Worm (Caenorhabditis elegans): Measurements from ENCODE around the gene Y44F5A.1.

Gene Y44F5A.1

ce11 chrIII:4257896-4258295, 10.4 kb upstream of the Y44F5A.1 start:
- TF ChIP-seq nhr-232 (tag; optimal IDR thresholded peaks at IDR 0.05) (no peak), ets-4 (tag; optimal IDR thresholded peaks at IDR 0.05) (no peak)

DNA sequence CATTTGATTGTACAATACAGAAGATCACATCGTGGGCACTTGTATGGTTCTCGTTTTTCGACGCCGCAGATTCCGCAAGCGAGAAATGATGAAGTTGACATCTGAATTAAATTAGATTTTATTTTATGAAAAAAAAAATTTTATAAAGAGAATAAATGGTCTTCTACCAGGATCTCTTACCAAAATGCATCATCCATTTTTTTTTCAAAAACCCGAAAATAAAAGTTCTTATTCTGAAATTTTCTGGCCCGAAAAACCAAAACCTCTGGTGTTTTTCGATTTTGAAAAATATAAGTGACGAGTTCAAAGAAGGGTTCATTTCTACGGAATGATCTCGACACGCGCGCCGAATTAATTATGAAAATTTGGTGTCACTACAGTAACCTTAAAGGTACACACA, 3.2 kb downstream of the Y44F5A.1 start, which contains the start of gene zhit-2:
TSS of gene zhit-2 (minus strand) at position 101 of the 400 bp plus-strand sequence.
- TF ChIP-seq unc-86 (tag; optimal IDR thresholded peaks at IDR 0.05) = no peak
- TF ChIP-seq ceh-22 (tag; optimal IDR thresholded peaks at IDR 0.05) = no peak
- no peak for TF ChIP-seq unc-3 (GFP tag; conservative IDR thresholded peaks at IDR 0.05)
- no peak for TF ChIP-seq unc-3 (tag; optimal IDR thresholded peaks at IDR 0.05)
- no peak for TF ChIP-seq lim-6 (tag; optimal IDR thresholded peaks at IDR 0.05)

DNA sequence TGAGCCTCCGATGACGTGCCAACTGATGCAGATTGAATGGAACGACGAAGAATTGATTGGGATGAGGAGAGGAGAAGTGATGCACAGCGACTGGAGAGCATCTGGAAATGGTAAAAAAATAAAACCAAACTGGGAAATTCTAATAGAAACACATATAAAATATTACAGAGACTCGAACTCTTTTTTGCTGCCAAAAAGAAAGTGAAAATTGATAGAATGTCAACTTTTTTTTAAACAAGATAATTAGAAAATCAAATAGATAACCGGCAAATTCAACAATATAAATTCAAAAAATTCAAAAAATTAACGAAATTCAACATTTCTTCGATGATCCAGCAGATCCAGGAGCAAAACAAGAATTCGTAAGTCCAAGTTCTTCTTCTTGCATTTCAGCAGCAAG, 4.0 kb downstream of the Y44F5A.1 start, which contains the start of gene mrpl-21:
TSS of gene mrpl-21 (minus strand) at position 101 of the 400 bp plus-strand sequence.
- TF ChIP-seq ceh-45 (GFP tag; IDR thresholded peaks at IDR 0.05) = no peak
- TF ChIP-seq hlh-15 (tag; optimal IDR thresholded peaks at IDR 0.05) = no peak
- TF ChIP-seq hlh-6 (tag; optimal IDR thresholded peaks at IDR 0.05) = no peak
- TF ChIP-seq ceh-9 (tag; optimal IDR thresholded peaks at IDR 0.05) = no peak
- TF ChIP-seq T23F11.4 (GFP tag; optimal IDR thresholded peaks at IDR 0.05) = no peak
- no peak for TF ChIP-seq fkh-6 (tag; optimal IDR thresholded peaks at IDR 0.05)
- no peak for TF ChIP-seq hlh-30 (tag; optimal IDR thresholded peaks at IDR 0.05; ENCODE audit: insufficient read depth)
- no peak for TF ChIP-seq gmeb-2 (tag; optimal IDR thresholded peaks at IDR 0.05)
- TF ChIP-seq pag-3 (tag; optimal IDR thresholded peaks at IDR 0.05; ENCODE audit: borderline replicate concordance) = no peak
- no peak for TF ChIP-seq che-1 (tag; optimal IDR thresholded peaks at IDR 0.05)
- no peak for TF ChIP-seq ttx-3 (tag; optimal IDR thresholded peaks at IDR 0.05)
- no peak for TF ChIP-seq unc-86 (tag; optimal IDR thresholded peaks at IDR 0.05)
- TF ChIP-seq unc-55 (GFP tag; optimal IDR thresholded peaks at IDR 0.05) = no peak

- TF ChIP-seq ceh-9 (tag; optimal IDR thresholded peaks at IDR 0.05) = no peak
- TF ChIP-seq C08G9.2 (tag; optimal IDR thresholded peaks at IDR 0.05) = no peak
- no peak for TF ChIP-seq ceh-18 (tag; optimal IDR thresholded peaks at IDR 0.05)
- no peak for TF ChIP-seq ztf-16 (tag; optimal IDR thresholded peaks at IDR 0.05)
- no peak for TF ChIP-seq pha-2 (tag; optimal IDR thresholded peaks at IDR 0.05)
- TF ChIP-seq elt-2 (tag; optimal IDR thresholded peaks at IDR 0.05) = no peak
- no peak for TF ChIP-seq F13H6.1 (tag; optimal IDR thresholded peaks at IDR 0.05)
- TF ChIP-seq ceh-48 (tag; optimal IDR thresholded peaks at IDR 0.05) = no peak
Observed at ce11 chrIII:4242225-4242862, 5.1 kb downstream of the Y44F5A.1 start, which contains the start of gene F43C1.7. Gene F43C1.7, minus strand, starts transcription at chrIII:4242575.

ce11 chrIII:4241181-4241580, 6.3 kb downstream of the Y44F5A.1 start:
- TF ChIP-seq K02D7.2 (tag; optimal IDR thresholded peaks at IDR 0.05) = no peak

DNA sequence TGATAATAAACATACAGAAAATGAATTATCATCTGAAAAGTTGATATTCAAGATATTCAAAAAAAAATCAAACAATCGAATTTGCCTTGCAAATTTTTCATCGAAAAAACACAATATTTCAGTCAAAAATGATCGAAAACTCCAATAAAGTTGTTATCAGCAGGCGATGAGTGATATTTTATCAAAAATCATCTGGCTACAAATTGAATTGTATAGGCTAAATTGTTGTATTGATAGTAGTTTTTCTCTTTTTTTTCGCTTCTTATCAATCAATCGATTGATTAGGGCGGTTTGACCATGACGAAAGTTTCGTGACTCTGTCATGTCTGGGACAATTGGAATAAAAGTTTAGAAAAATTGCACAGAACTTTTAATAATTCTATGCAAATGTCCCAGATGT, 7.3 kb downstream of the Y44F5A.1 start:
- TF ChIP-seq gmeb-2 (tag; optimal IDR thresholded peaks at IDR 0.05) (no peak), elt-2 (tag; optimal IDR thresholded peaks at IDR 0.05) (peak; percentile 77)

DNA sequence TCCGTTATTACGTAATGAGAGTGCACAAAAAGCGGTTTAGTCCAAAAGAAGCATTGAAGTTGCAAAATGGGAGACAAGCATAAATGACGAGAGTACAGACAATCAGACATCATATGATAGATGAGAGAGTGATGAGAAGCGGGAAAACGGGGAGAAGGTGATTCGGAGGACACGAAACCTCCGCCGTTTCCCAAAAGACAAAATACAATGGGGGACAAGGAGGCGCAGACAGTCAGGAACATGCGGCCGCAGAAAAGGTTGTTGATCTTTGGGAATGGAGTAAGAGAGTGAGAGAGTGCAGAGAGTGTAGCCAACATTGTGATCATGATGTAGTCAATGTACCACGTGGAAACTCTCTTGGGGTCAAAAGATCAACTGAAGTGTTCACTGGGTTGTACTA, 9.8 kb downstream of the Y44F5A.1 start:
- TF ChIP-seq tbx-2 (tag; optimal IDR thresholded peaks at IDR 0.05) (peak; percentile 84), eyg-1 (tag; optimal IDR thresholded peaks at IDR 0.05) (peak; percentile 11), ceh-14 (tag; optimal IDR thresholded peaks at IDR 0.05) (peak; percentile 65), syd-9 (tag; optimal IDR thresholded peaks at IDR 0.05) (peak; percentile 38), npax-4 (tag; optimal IDR thresholded peaks at IDR 0.05) (no peak), ceh-19 (GFP tag; optimal IDR thresholded peaks at IDR 0.05) (peak; percentile 28), nhr-11 (tag; optimal IDR thresholded peaks at IDR 0.05) (peak; percentile 91), sdc-2 (tag; optimal IDR thresholded peaks at IDR 0.05) (peak; percentile 34), ceh-34 (tag; optimal IDR thresholded peaks at IDR 0.05) (peak; percentile 70), unc-55 (GFP tag; optimal IDR thresholded peaks at IDR 0.05) (peak; percentile 85), C08G9.2 (tag; optimal IDR thresholded peaks at IDR 0.05) (peak; percentile 59), pha-4 (tag; optimal IDR thresholded peaks at IDR 0.05) (no peak), ets-4 (tag; optimal IDR thresholded peaks at IDR 0.05) (peak; percentile 28), sox-2 (GFP tag; IDR thresholded peaks at IDR 0.05) (no peak), hlh-15 (tag; optimal IDR thresholded peaks at IDR 0.05) (no peak), ceh-18 (tag; optimal IDR thresholded peaks at IDR 0.05) (peak; percentile 93), sox-4 (tag; optimal IDR thresholded peaks at IDR 0.05) (no peak), ceh-22 (tag; optimal IDR thresholded peaks at IDR 0.05) (peak; percentile 39), K09A11.1 (tag; optimal IDR thresholded peaks at IDR 0.05; ENCODE audit: insufficient read depth) (no peak)
